Fruit fly (Drosophila melanogaster) whole organism, embryonic: ENCODE results near the gene RpL37-1.
A peak's percentile ranks its signal among the peaks of the same experiment; 100 is the strongest.

Experiments used
- CG10267 ChIP-seq: fragments of 200-800 bp; sonication (Bioruptor generic); optimal IDR thresholded peaks from 2 replicates; lab custom pipeline; 2018; ENCODE audit warnings: missing biosample characterization, mild to moderate bottlenecking, missing genetic modification characterization, moderate library complexity
- CG11696 ChIP-seq: fragments of 200-800 bp; sonication (Bioruptor generic); IDR thresholded peaks from 2 replicates; pipeline ENCODE4 v1.3.6; 2022; ENCODE audit warnings: missing biosample characterization, missing genetic modification characterization
- CG13287 ChIP-seq: fragments of 200-800 bp; sonication (Bioruptor generic); IDR thresholded peaks from 2 replicates; pipeline ENCODE4 v1.3.6; 2022; ENCODE audit warnings: missing biosample characterization, missing genetic modification characterization; ENCODE audit not compliant: partially characterized antibody
- CG13894 ChIP-seq: fragments of 200-800 bp; sonication (Bioruptor generic); optimal IDR thresholded peaks from 3 replicates; lab custom pipeline; 2018; ENCODE audit warnings: missing biosample characterization, mild to moderate bottlenecking, missing genetic modification characterization, moderate library complexity
- CG15514 ChIP-seq: fragments of 200-800 bp; sonication (Bioruptor generic); optimal IDR thresholded peaks from 3 replicates; lab custom pipeline; 2017; ENCODE audit warnings: missing biosample characterization, missing genetic modification characterization, mild to moderate bottlenecking, moderate library complexity, missing genetic modification reagents
- CG18599 ChIP-seq: fragments of 200-800 bp; sonication (Bioruptor generic); optimal IDR thresholded peaks from 3 replicates; lab custom pipeline; 2017; ENCODE audit warnings: missing biosample characterization, missing genetic modification characterization, mild to moderate bottlenecking, moderate library complexity, missing genetic modification reagents
- CG4854 ChIP-seq: fragments of 200-800 bp; sonication (Bioruptor generic); optimal IDR thresholded peaks from 2 replicates; lab custom pipeline; 2016; ENCODE audit warnings: missing biosample characterization, missing genetic modification characterization, inconsistent platforms
- CG8359 ChIP-seq: fragments of 200-800 bp; sonication (Bioruptor generic); optimal IDR thresholded peaks from 2 replicates; lab custom pipeline; 2017; ENCODE audit warnings: missing biosample characterization, mild to moderate bottlenecking, missing genetic modification characterization, borderline replicate concordance
- CG8924 ChIP-seq: fragments of 200-800 bp; optimal IDR thresholded peaks from 3 replicates; lab custom pipeline; 2019; ENCODE audit warnings: missing biosample characterization, mild to moderate bottlenecking, missing genetic modification characterization, moderate library complexity
- CTCF ChIP-seq: fragments of 200-800 bp; sonication (Bioruptor generic); optimal IDR thresholded peaks from 2 replicates; lab custom pipeline; 2017; ENCODE audit warnings: missing biosample characterization, mild to moderate bottlenecking, missing genetic modification characterization, moderate library complexity
- Chrac-16 ChIP-seq: fragments of 200-800 bp; sonication (Bioruptor generic); optimal IDR thresholded peaks from 3 replicates; lab custom pipeline; 2016; ENCODE audit warnings: missing biosample characterization, missing genetic modification characterization
- CrebB ChIP-seq: fragments of 200-800 bp; sonication (Bioruptor generic); optimal IDR thresholded peaks from 3 replicates; lab custom pipeline; 2018; ENCODE audit warnings: missing biosample characterization, mild to moderate bottlenecking, missing genetic modification characterization
- Deaf1 ChIP-seq: fragments of 200-800 bp; optimal IDR thresholded peaks from 3 replicates; lab custom pipeline; 2019; ENCODE audit warnings: missing biosample characterization, mild to moderate bottlenecking, missing genetic modification characterization, moderate library complexity
- Dp ChIP-seq: fragments of 200-800 bp; sonication (Bioruptor generic); optimal IDR thresholded peaks from 2 replicates; lab custom pipeline; 2018; ENCODE audit warnings: missing biosample characterization, mild to moderate bottlenecking, missing genetic modification characterization, moderate library complexity
- E2f2 ChIP-seq: fragments of 200-800 bp; sonication (Bioruptor generic); IDR thresholded peaks from 2 replicates; pipeline ENCODE4 v1.3.6; 2022; ENCODE audit warnings: missing biosample characterization, missing genetic modification characterization
- H15 ChIP-seq: fragments of 200-800 bp; sonication (Bioruptor generic); IDR thresholded peaks from 3 replicates; pipeline ENCODE4 v1.3.6; 2022; ENCODE audit warnings: missing biosample characterization, missing genetic modification characterization
- HLH4C ChIP-seq: fragments of 200-800 bp; sonication (Bioruptor generic); IDR thresholded peaks from 3 replicates; pipeline ENCODE4 v1.3.6; 2022; ENCODE audit warnings: missing biosample characterization, missing genetic modification characterization; ENCODE audit not compliant: partially characterized antibody
- Hmx ChIP-seq: fragments of 200-800 bp; sonication (Bioruptor generic); optimal IDR thresholded peaks from 2 replicates; lab custom pipeline; 2016; ENCODE audit warnings: missing biosample characterization, missing genetic modification characterization
- Hr3 ChIP-seq: fragments of 200-800 bp; sonication (Bioruptor generic); optimal IDR thresholded peaks from 3 replicates; lab custom pipeline; 2016; ENCODE audit warnings: missing biosample characterization, missing genetic modification characterization
- Hr78 ChIP-seq, 2 experiments: fragments of 200-800 bp in 1 of 2; fragments of >200 bp in 1 of 2; sonication (Bioruptor generic) in 1 of 2; optimal IDR thresholded peaks; 2 replicates each; lab custom pipeline; 2017 to 2019; ENCODE audit warnings: missing biosample characterization in 2 of 2, missing genetic modification characterization in 2 of 2, mild to moderate bottlenecking in 1 of 2, moderate library complexity in 1 of 2
- Jarid2 ChIP-seq: fragments of 200-800 bp; sonication (Bioruptor generic); optimal IDR thresholded peaks from 3 replicates; lab custom pipeline; 2017; ENCODE audit warnings: mild to moderate bottlenecking, missing biosample characterization, missing genetic modification reagents, missing genetic modification characterization
- Med ChIP-seq: fragments of 200-800 bp; sonication (Bioruptor generic); peaks from one replicate; lab custom pipeline; 2016; ENCODE audit warnings: missing biosample characterization, missing genetic modification characterization, mild to moderate bottlenecking, inconsistent platforms, moderate library complexity
- Oaz ChIP-seq: fragments of 200-800 bp; sonication (Bioruptor generic); IDR thresholded peaks from 2 replicates; pipeline ENCODE4 v1.3.6; 2022; ENCODE audit warnings: missing biosample characterization, missing genetic modification characterization
- Opbp ChIP-seq: fragments of 200-800 bp; sonication (Bioruptor generic); IDR thresholded peaks from 3 replicates; pipeline ENCODE4 v1.3.6; 2022; ENCODE audit warnings: missing biosample characterization, missing genetic modification characterization; ENCODE audit not compliant: partially characterized antibody
- Taf1 ChIP-seq: fragments of 200-800 bp; sonication (Bioruptor generic); IDR thresholded peaks from 2 replicates; pipeline ENCODE4 v1.3.6; 2022; ENCODE audit warnings: missing biosample characterization, missing genetic modification characterization
- YL-1 ChIP-seq: fragments of 200-800 bp; sonication (Bioruptor generic); optimal IDR thresholded peaks from 3 replicates; lab custom pipeline; 2017; ENCODE audit warnings: missing biosample characterization, mild to moderate bottlenecking, missing genetic modification characterization
- abd-A ChIP-seq: fragments of 200-800 bp; sonication (Bioruptor generic); optimal IDR thresholded peaks from 3 replicates; lab custom pipeline; 2019; ENCODE audit warnings: missing biosample characterization, mild to moderate bottlenecking, missing genetic modification characterization, moderate library complexity
- fd102C ChIP-seq: fragments of 200-800 bp; sonication (Bioruptor generic); optimal IDR thresholded peaks from 2 replicates; lab custom pipeline; 2018; ENCODE audit warnings: missing biosample characterization, mild to moderate bottlenecking, missing genetic modification characterization, moderate library complexity
- ftz-f1 ChIP-seq: fragments of 200-800 bp; sonication (Bioruptor generic); optimal IDR thresholded peaks from 2 replicates; lab custom pipeline; 2016; ENCODE audit warnings: missing biosample characterization, missing genetic modification characterization
- hbn ChIP-seq: fragments of 200-800 bp; sonication (Bioruptor generic); IDR thresholded peaks from 2 replicates; pipeline ENCODE4 v1.3.6; 2022; ENCODE audit warnings: missing biosample characterization, missing genetic modification characterization; ENCODE audit not compliant: partially characterized antibody
- ken ChIP-seq: fragments of 200-800 bp; sonication (Bioruptor generic); IDR thresholded peaks from 3 replicates; pipeline ENCODE4 v1.3.6; 2022; ENCODE audit warnings: missing biosample characterization, missing genetic modification characterization
- klu ChIP-seq: fragments of 200-800 bp; sonication (Bioruptor generic); IDR thresholded peaks from 2 replicates; pipeline ENCODE4 v1.3.6; 2022; ENCODE audit warnings: missing biosample characterization, missing genetic modification characterization
- pita ChIP-seq: fragments of 200-800 bp; sonication (Bioruptor generic); optimal IDR thresholded peaks from 2 replicates; lab custom pipeline; 2017; ENCODE audit warnings: missing biosample characterization, mild to moderate bottlenecking, missing genetic modification characterization
- pzg ChIP-seq: fragments of 200-800 bp; sonication (Bioruptor generic); optimal IDR thresholded peaks from 3 replicates; lab custom pipeline; 2018; ENCODE audit warnings: missing biosample characterization, mild to moderate bottlenecking, missing genetic modification characterization, moderate library complexity
- sens ChIP-seq: fragments of 200-800 bp; sonication (Bioruptor generic); peaks from one replicate; lab custom pipeline; 2016; ENCODE audit warnings: missing biosample characterization, missing genetic modification characterization
- slbo ChIP-seq: fragments of 200-800 bp; sonication (Bioruptor generic); IDR thresholded peaks from 2 replicates; pipeline ENCODE4 v1.3.6; 2022; ENCODE audit warnings: missing biosample characterization, missing genetic modification characterization
- stwl ChIP-seq: fragments of 200-800 bp; sonication (Bioruptor generic); optimal IDR thresholded peaks from 3 replicates; lab custom pipeline; 2018; ENCODE audit warnings: missing biosample characterization, mild to moderate bottlenecking, missing genetic modification characterization, moderate library complexity
- tio ChIP-seq: fragments of 200-800 bp; sonication (Bioruptor generic); optimal IDR thresholded peaks from 2 replicates; lab custom pipeline; 2017; ENCODE audit warnings: missing biosample characterization, missing genetic modification characterization, inconsistent platforms
- zen ChIP-seq: fragments of 200-800 bp; sonication (Bioruptor generic); optimal IDR thresholded peaks from 3 replicates; lab custom pipeline; 2018; ENCODE audit warnings: missing biosample characterization, mild to moderate bottlenecking, missing genetic modification characterization, moderate library complexity

The RpL37-1 gene

dm6 chrX:15138994-15139863, at the start of gene RpL37-1 (continued):
- TF ChIP-seq zen: peak; percentile 19
- peak; percentile 63; the same call in 1 of the 2 replicates for TF ChIP-seq hbn (GFP tag; lab: Robert Waterston, UW)
- TF ChIP-seq Hr78 (GFP tag; optimal IDR thresholded peaks at IDR 0.05; lab: Kevin White, UChicago): no peak

DNA sequence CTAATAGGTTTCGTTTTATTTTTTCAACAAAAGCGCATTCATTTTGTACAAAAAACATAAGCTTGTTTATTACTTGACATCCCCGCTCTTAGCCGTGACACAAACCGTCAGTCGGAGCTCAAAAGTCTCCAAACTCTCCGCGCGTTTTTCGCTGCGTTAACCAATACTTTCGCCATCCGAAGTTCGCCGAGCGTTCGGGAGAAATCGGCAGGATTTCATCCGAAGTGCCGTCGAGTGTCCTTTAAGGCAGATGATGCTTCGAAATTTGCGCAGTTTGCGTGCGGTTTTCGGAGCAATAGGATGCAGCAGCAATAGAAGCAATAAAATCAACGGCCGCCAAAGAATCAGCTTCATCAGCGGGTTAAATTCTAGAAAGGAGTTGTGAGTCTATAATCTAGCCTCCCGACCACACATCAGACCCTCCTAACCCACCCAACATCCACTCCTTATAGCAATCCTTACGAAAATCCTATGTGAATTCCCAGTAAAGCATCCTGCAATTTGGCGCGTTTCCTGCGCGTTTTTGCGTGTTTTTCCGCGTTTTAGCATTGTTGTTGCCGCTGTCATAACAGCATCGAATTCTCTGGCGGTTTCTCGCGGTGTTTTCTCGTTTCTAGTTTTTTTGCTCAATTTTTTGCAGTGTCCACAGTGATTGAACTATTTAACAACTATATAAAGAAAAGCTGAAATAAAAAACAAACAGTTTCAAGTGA, 36.2 kb upstream of the RpL37-1 start, which contains the start of gene CG43737:
CG43737 (plus strand) TSS at position 271 of the 713 bp plus-strand sequence.
- TF ChIP-seq CG13287 (GFP tag; lab: Robert Waterston, UW) (0 out of 2 replicates have a peak, but pooled peaks have one; percentile 13), YL-1 (GFP tag; lab: Kevin White, UChicago) (no peak), CG10267 (tag; lab: Kevin White, UChicago) (peak; percentile 20), CG18599 (GFP tag; lab: Kevin White, UChicago) (no peak), pzg (GFP tag; lab: Kevin White, UChicago) (peak; percentile 21), CG8359 (peak; percentile 98), Hr3 (GFP tag; lab: Kevin White, UChicago) (no peak), CG11696 (GFP tag; lab: Robert Waterston, UW) (no peak), pita (peak; percentile 2), HLH4C (GFP tag; lab: Robert Waterston, UW) (0 out of 3 replicates have a peak, but pooled peaks have one; percentile 9), E2f2 (GFP tag; lab: Robert Waterston, UW) (0 out of 2 replicates have a peak, but pooled peaks have one; percentile 36), CG15514 (GFP tag; lab: Kevin White, UChicago) (peak; percentile 7), ftz-f1 (GFP tag; lab: Kevin White, UChicago) (peak; percentile 3), Opbp (0 out of 3 replicates have a peak, but pooled peaks have one; percentile 40), fd102C (GFP tag; lab: Kevin White, UChicago) (no peak), Deaf1 (peak; percentile 97), Taf1 (GFP tag; lab: Robert Waterston, UW) (no peak), Med (peak; percentile 63), abd-A (tag; lab: Kevin White, UChicago) (peak; percentile 50), CrebB (no peak), Hmx (GFP tag; lab: Kevin White, UChicago) (no peak), Jarid2 (GFP tag; lab: Kevin White, UChicago) (peak; percentile 7), CG8924 (tag; lab: Kevin White, UChicago) (no peak), klu (no peak), CG4854 (no peak), ken (GFP tag; lab: Robert Waterston, UW) (no peak), Oaz (no peak), sens (GFP tag; lab: Kevin White, UChicago) (peak; percentile 31), stwl (tag; lab: Kevin White, UChicago) (peak; percentile 64), tio (GFP tag; lab: Kevin White, UChicago) (no peak), Chrac-16 (GFP tag; lab: Kevin White, UChicago) (no peak), CG13894 (tag; lab: Kevin White, UChicago) (peak; percentile 31), H15 (GFP tag; lab: Robert Waterston, UW) (no peak), Dp (GFP tag; lab: Kevin White, UChicago) (peak; percentile 6), CTCF (GFP tag; lab: Kevin White, UChicago) (peak; percentile 73), slbo (GFP tag; lab: Robert Waterston, UW) (0 out of 2 replicates have a peak, but pooled peaks have one; percentile 5)
- TF ChIP-seq, all 482 proteins: peak for 20
